Fruit fly (Drosophila melanogaster) whole organism, embryonic: ENCODE results near the gene CG15358.

Experiments
- Awh ChIP-seq: fragments of 200-800 bp; sonication (Bioruptor generic); IDR thresholded peaks from 2 replicates; pipeline ENCODE4, ENCODE4 v1.3.6; 2022; ENCODE audit warnings: missing biosample characterization, missing genetic modification characterization
- BEAF-32 ChIP-seq: fragments of 200-800 bp; sonication (Bioruptor generic); optimal IDR thresholded peaks from 3 replicates; lab custom pipeline; 2017; ENCODE audit warnings: missing biosample characterization, missing genetic modification characterization, mild to moderate bottlenecking, moderate library complexity, missing genetic modification reagents
- CG10321 ChIP-seq: fragments of 200-800 bp; sonication (Bioruptor generic); IDR thresholded peaks from 2 replicates; pipeline ENCODE4 v1.3.6; 2022; ENCODE audit warnings: missing biosample characterization, missing genetic modification characterization
- CG10543 ChIP-seq: fragments of 200-800 bp; sonication (Bioruptor generic); optimal IDR thresholded peaks from 3 replicates; lab custom pipeline; 2017; ENCODE audit warnings: missing biosample characterization, mild to moderate bottlenecking, missing genetic modification characterization, moderate library complexity
- CG10654 ChIP-seq: fragments of 200-800 bp; sonication (Bioruptor generic); optimal IDR thresholded peaks from 2 replicates; lab custom pipeline; 2016; ENCODE audit warnings: missing biosample characterization, missing genetic modification characterization
- CG11504 ChIP-seq: fragments of 200-800 bp; sonication (Bioruptor generic); optimal IDR thresholded peaks from 3 replicates; lab custom pipeline; 2019; ENCODE audit warnings: missing biosample characterization, mild to moderate bottlenecking, missing genetic modification characterization, moderate library complexity
- CG11695 ChIP-seq: fragments of 200-800 bp; sonication (Bioruptor generic); IDR thresholded peaks from 3 replicates; pipeline ENCODE4 v1.3.6; 2022; ENCODE audit warnings: missing biosample characterization, missing genetic modification characterization
- CG12104 ChIP-seq: fragments of 200-800 bp; sonication (Bioruptor generic); optimal IDR thresholded peaks from 3 replicates; lab custom pipeline; 2016; ENCODE audit warnings: missing biosample characterization, missing genetic modification characterization
- CG12155 ChIP-seq: fragments of 200-800 bp; sonication (Bioruptor generic); optimal IDR thresholded peaks from 3 replicates; lab custom pipeline; 2016; ENCODE audit warnings: missing biosample characterization, missing genetic modification characterization
- CG12391 ChIP-seq: fragments of 200-800 bp; sonication (Bioruptor generic); optimal IDR thresholded peaks from 3 replicates; lab custom pipeline; 2018; ENCODE audit warnings: missing biosample characterization, mild to moderate bottlenecking, missing genetic modification characterization, moderate library complexity
- CG1792 ChIP-seq: fragments of 200-800 bp; sonication (Bioruptor generic); optimal IDR thresholded peaks from 2 replicates; lab custom pipeline; 2016; ENCODE audit warnings: missing biosample characterization, missing genetic modification characterization
- CG18262 ChIP-seq: fragments of 200-800 bp; optimal IDR thresholded peaks from 3 replicates; lab custom pipeline; 2019; ENCODE audit warnings: missing biosample characterization, mild to moderate bottlenecking, missing genetic modification characterization, moderate library complexity
- CG31441 ChIP-seq: fragments of 200-800 bp; sonication (Bioruptor generic); IDR thresholded peaks from 2 replicates; pipeline ENCODE4 v1.3.6; 2022; ENCODE audit warnings: missing biosample characterization, missing genetic modification characterization
- CG32532 ChIP-seq: fragments of 200-800 bp; sonication (Bioruptor generic); IDR thresholded peaks from 2 replicates; pipeline ENCODE4 v1.3.6; 2022; ENCODE audit warnings: missing biosample characterization, missing genetic modification characterization
- CG3847 ChIP-seq: fragments of 200-800 bp; sonication (Bioruptor generic); IDR thresholded peaks from 2 replicates; pipeline ENCODE4 v1.3.6; 2022; ENCODE audit warnings: missing biosample characterization, missing genetic modification characterization
- CG4730 ChIP-seq: fragments of 200-800 bp; sonication (Bioruptor generic); IDR thresholded peaks from 2 replicates; pipeline ENCODE4 v1.3.6; 2022; ENCODE audit warnings: missing biosample characterization, missing genetic modification characterization
- CG4820 ChIP-seq: fragments of 200-800 bp; sonication (Bioruptor generic); optimal IDR thresholded peaks from 3 replicates; lab custom pipeline; 2016; ENCODE audit warnings: missing biosample characterization, missing genetic modification characterization
- CG5245 ChIP-seq: fragments of 200-800 bp; sonication (Bioruptor generic); optimal IDR thresholded peaks from 3 replicates; lab custom pipeline; 2016; ENCODE audit warnings: missing biosample characterization, missing genetic modification characterization
- CG5953 ChIP-seq: fragments of 200-800 bp; sonication (Bioruptor generic); IDR thresholded peaks from 2 replicates; pipeline ENCODE4 v1.3.6; 2022; ENCODE audit warnings: missing biosample characterization, missing genetic modification characterization
- CG6765 ChIP-seq: fragments of 200-800 bp; sonication (Bioruptor generic); optimal IDR thresholded peaks from 3 replicates; lab custom pipeline; 2017; ENCODE audit warnings: missing biosample characterization, mild to moderate bottlenecking, missing genetic modification characterization
- CG6854 ChIP-seq: fragments of 200-800 bp; sonication (Bioruptor generic); optimal IDR thresholded peaks from 3 replicates; lab custom pipeline; 2017; ENCODE audit warnings: missing biosample characterization, mild to moderate bottlenecking, missing genetic modification characterization
- CG7556 ChIP-seq: fragments of 200-800 bp; sonication (Bioruptor generic); optimal IDR thresholded peaks from 2 replicates; lab custom pipeline; 2017; ENCODE audit warnings: missing biosample characterization, mild to moderate bottlenecking, missing genetic modification characterization
- CG8388 ChIP-seq: fragments of 200-800 bp; sonication (Bioruptor generic); optimal IDR thresholded peaks from 2 replicates; lab custom pipeline; 2019; ENCODE audit warnings: missing biosample characterization, mild to moderate bottlenecking, missing genetic modification characterization, moderate library complexity
- CG8924 ChIP-seq: fragments of 200-800 bp; optimal IDR thresholded peaks from 3 replicates; lab custom pipeline; 2019; ENCODE audit warnings: missing biosample characterization, mild to moderate bottlenecking, missing genetic modification characterization, moderate library complexity
- CG9437 ChIP-seq: fragments of 200-800 bp; sonication (Bioruptor generic); optimal IDR thresholded peaks from 2 replicates; lab custom pipeline; 2018; ENCODE audit warnings: missing biosample characterization, mild to moderate bottlenecking, missing genetic modification characterization
- Camta ChIP-seq: fragments of 200-800 bp; sonication (Bioruptor generic); optimal IDR thresholded peaks from 2 replicates; lab custom pipeline; 2016; ENCODE audit warnings: missing biosample characterization, missing genetic modification characterization
- Ets97D ChIP-seq: fragments of 200-800 bp; sonication (Bioruptor generic); optimal IDR thresholded peaks from 3 replicates; lab custom pipeline; 2016; ENCODE audit warnings: missing biosample characterization, missing genetic modification characterization
- Gug ChIP-seq: fragments of 200-800 bp; sonication (Bioruptor generic); IDR thresholded peaks from 4 replicates; pipeline ENCODE4 v1.3.6; 2022; ENCODE audit warnings: missing biosample characterization, missing genetic modification characterization
- H15 ChIP-seq: fragments of 200-800 bp; sonication (Bioruptor generic); IDR thresholded peaks from 3 replicates; pipeline ENCODE4 v1.3.6; 2022; ENCODE audit warnings: missing biosample characterization, missing genetic modification characterization
- Mes4 ChIP-seq: fragments of 200-800 bp; sonication (Bioruptor generic); optimal IDR thresholded peaks from 2 replicates; lab custom pipeline; 2016; ENCODE audit warnings: missing biosample characterization, missing genetic modification characterization
- Myb ChIP-seq: fragments of 200-800 bp; sonication (Bioruptor generic); optimal IDR thresholded peaks from 2 replicates; lab custom pipeline; 2016; ENCODE audit warnings: missing biosample characterization, missing genetic modification characterization
- Stat92E ChIP-seq, 3 experiments: fragments of >200 bp in 2 of 3; fragments of 200-800 bp in 1 of 3; sonication (Bioruptor generic) in 1 of 3; optimal IDR thresholded peaks; 2 replicates each; lab custom pipeline; 2017 to 2019; ENCODE audit warnings: missing biosample characterization in 3 of 3, missing genetic modification characterization in 3 of 3, mild to moderate bottlenecking in 1 of 3, moderate library complexity in 1 of 3
- Vsx1 ChIP-seq: fragments of 200-800 bp; sonication (Bioruptor generic); optimal IDR thresholded peaks from 2 replicates; lab custom pipeline; 2017; ENCODE audit warnings: missing biosample characterization, mild to moderate bottlenecking, missing genetic modification characterization, missing genetic modification reagents
- ac ChIP-seq: fragments of 200-800 bp; sonication (Bioruptor generic); optimal IDR thresholded peaks from 3 replicates; lab custom pipeline; 2017; ENCODE audit warnings: missing biosample characterization, mild to moderate bottlenecking, missing genetic modification characterization
- emc ChIP-seq: fragments of 200-800 bp; sonication (Bioruptor generic); optimal IDR thresholded peaks from 2 replicates; lab custom pipeline; 2016; ENCODE audit warnings: missing biosample characterization, missing genetic modification characterization
- en ChIP-seq: fragments of 200-800 bp; sonication (Bioruptor generic); optimal IDR thresholded peaks from 2 replicates; lab custom pipeline; 2016; ENCODE audit warnings: missing biosample characterization, missing genetic modification characterization
- fd3F ChIP-seq: fragments of 200-800 bp; sonication (Bioruptor generic); optimal IDR thresholded peaks from 2 replicates; lab custom pipeline; 2018; ENCODE audit warnings: missing biosample characterization, mild to moderate bottlenecking, missing genetic modification characterization, moderate library complexity
- gce ChIP-seq: fragments of 200-800 bp; sonication (Bioruptor generic); IDR thresholded peaks from 3 replicates; pipeline ENCODE4 v1.3.6; 2022; ENCODE audit warnings: missing biosample characterization, missing genetic modification characterization
- gcm ChIP-seq: fragments of 200-800 bp; sonication (Bioruptor generic); optimal IDR thresholded peaks from 2 replicates; lab custom pipeline; 2019; ENCODE audit warnings: missing biosample characterization, mild to moderate bottlenecking, missing genetic modification characterization, moderate library complexity
- ken ChIP-seq: fragments of 200-800 bp; sonication (Bioruptor generic); IDR thresholded peaks from 3 replicates; pipeline ENCODE4 v1.3.6; 2022; ENCODE audit warnings: missing biosample characterization, missing genetic modification characterization
- lmd ChIP-seq: fragments of 200-800 bp; sonication (Bioruptor generic); IDR thresholded peaks from 2 replicates; pipeline ENCODE4 v1.3.6; 2022; ENCODE audit warnings: missing biosample characterization, missing genetic modification characterization
- mirr ChIP-seq: fragments of 200-800 bp; sonication (Bioruptor generic); optimal IDR thresholded peaks from 3 replicates; lab custom pipeline; 2018; ENCODE audit warnings: missing biosample characterization, mild to moderate bottlenecking, missing genetic modification characterization
- nerfin-2 ChIP-seq: fragments of 200-800 bp; sonication (Bioruptor generic); IDR thresholded peaks from 2 replicates; pipeline ENCODE4 v1.3.6; 2022; ENCODE audit warnings: missing biosample characterization, missing genetic modification characterization; ENCODE audit not compliant: partially characterized antibody
- nom ChIP-seq: fragments of 200-800 bp; sonication (Bioruptor generic); optimal IDR thresholded peaks from 2 replicates; lab custom pipeline; 2017; ENCODE audit warnings: missing biosample characterization, missing genetic modification characterization, mild to moderate bottlenecking, moderate library complexity, missing genetic modification reagents
- p53 ChIP-seq: fragments of 200-800 bp; sonication (Bioruptor generic); optimal IDR thresholded peaks from 2 replicates; lab custom pipeline; 2016; ENCODE audit warnings: missing biosample characterization, missing genetic modification characterization
- pan ChIP-seq, 4 experiments: fragments of >200 bp in 3 of 4; fragments of 200-800 bp in 1 of 4; sonication (Bioruptor generic) in 1 of 4; optimal IDR thresholded peaks in 3 of 4; IDR thresholded peaks in 1 of 4; 2 replicates each; pipeline versions ENCODE4 v1.3.6 to Lab custom; 2017 to 2022; ENCODE audit warnings: missing biosample characterization in 2 of 4, missing genetic modification characterization in 2 of 4, mixed read lengths in 1 of 4
- pita ChIP-seq: fragments of 200-800 bp; sonication (Bioruptor generic); optimal IDR thresholded peaks from 2 replicates; lab custom pipeline; 2017; ENCODE audit warnings: missing biosample characterization, mild to moderate bottlenecking, missing genetic modification characterization
- psq ChIP-seq: fragments of 200-800 bp; sonication (Bioruptor generic); optimal IDR thresholded peaks from 2 replicates; lab custom pipeline; 2017; ENCODE audit warnings: missing biosample characterization, missing genetic modification characterization
- sd ChIP-seq: fragments of 200-800 bp; sonication (Bioruptor generic); optimal IDR thresholded peaks from 3 replicates; lab custom pipeline; 2018; ENCODE audit warnings: missing biosample characterization, mild to moderate bottlenecking, missing genetic modification characterization, moderate library complexity
- sens ChIP-seq: fragments of 200-800 bp; sonication (Bioruptor generic); peaks from one replicate; lab custom pipeline; 2016; ENCODE audit warnings: missing biosample characterization, missing genetic modification characterization
- slp2 ChIP-seq: fragments of 200-800 bp; sonication (Bioruptor generic); optimal IDR thresholded peaks from 2 replicates; lab custom pipeline; 2016; ENCODE audit warnings: missing biosample characterization, missing genetic modification characterization

Gene CG15358

dm6 chr2L:1916461-1916860 lies 33.4 kb upstream of the CG15358 start (continued):
- TF ChIP-seq Myb (GFP tag; lab: Kevin White, UChicago) (no peak), CG7556 (GFP tag; lab: Kevin White, UChicago) (no peak), Mes4 (GFP tag; lab: Kevin White, UChicago) (no peak), emc (GFP tag; lab: Kevin White, UChicago) (no peak), sens (GFP tag; lab: Kevin White, UChicago) (peak; percentile 85), CG32532 (GFP tag; lab: Robert Waterston, UW) (no peak), CG3847 (no peak), pita (GFP tag; lab: Kevin White, UChicago) (no peak), ac (GFP tag; lab: Kevin White, UChicago) (no peak), en (no peak), CG18262 (tag; lab: Kevin White, UChicago) (peak; percentile 56), slp2 (GFP tag; lab: Kevin White, UChicago) (no peak), CG12391 (tag; lab: Kevin White, UChicago) (peak; percentile 40), CG6854 (GFP tag; lab: Kevin White, UChicago) (no peak), CG9437 (GFP tag; lab: Kevin White, UChicago) (no peak), CG8388 (GFP tag; lab: Kevin White, UChicago) (peak; percentile 2), CG5953 (peak; percentile 65), ken (peak; percentile 73; the same call in 2 of the 3 replicates), CG1792 (GFP tag; lab: Kevin White, UChicago) (no peak), psq (GFP tag; lab: Kevin White, UChicago) (no peak), gce (peak; percentile 53; the same call in 1 of the 3 replicates), CG12104 (no peak), Ets97D (no peak), CG6765 (no peak), p53 (no peak), BEAF-32 (GFP tag; lab: Kevin White, UChicago) (no peak), CG11695 (no peak), Awh (GFP tag; lab: Robert Waterston, UW) (peak; percentile 69), nerfin-2 (GFP tag; lab: Robert Waterston, UW) (no peak), lmd (peak; percentile 31; the same call in 1 of the 2 replicates), CG31441 (peak; percentile 63), CG4820 (GFP tag; lab: Kevin White, UChicago) (no peak), nom (no peak), H15 (GFP tag; lab: Robert Waterston, UW) (peak; percentile 67; the same call in 2 of the 3 replicates), Gug (GFP tag; lab: Robert Waterston, UW) (peak; percentile 54; the same call in 2 of the 4 replicates), sd (tag; lab: Kevin White, UChicago) (no peak), Camta (GFP tag; lab: Kevin White, UChicago) (no peak), CG4730 (GFP tag; lab: Robert Waterston, UW) (no peak), CG10543 (no peak), Stat92E (GFP tag; optimal IDR thresholded peaks at IDR 0.05; lab: Kevin White, UChicago) (no peak), CG11504 (tag; lab: Kevin White, UChicago) (peak; percentile 61), gcm (no peak), CG10654 (GFP tag; lab: Kevin White, UChicago) (peak; percentile 8), CG12155 (GFP tag; lab: Kevin White, UChicago) (no peak), Vsx1 (no peak), CG5245 (no peak), CG10321 (no peak), CG8924 (tag; lab: Kevin White, UChicago) (peak; percentile 29), mirr (GFP tag; lab: Kevin White, UChicago) (no peak), pan (optimal IDR thresholded peaks at IDR 0.05; lab: Kevin White, UChicago) (no peak), pan (GFP tag; optimal IDR thresholded peaks at IDR 0.05 in 1 of 2, IDR thresholded peaks at IDR 0.05 in 1 of 2) (peak in 1 of 2 experiments; percentile 78), fd3F (GFP tag; lab: Kevin White, UChicago) (no peak)
